Fruit fly (Drosophila melanogaster) whole organism, embryonic: ENCODE data around the gene Phae1.

Experiments used
- CG9876 ChIP-seq: fragments of 200-800 bp; sonication (Bioruptor generic); optimal IDR thresholded peaks from 2 replicates; lab custom pipeline; 2016; ENCODE audit warnings: missing biosample characterization, missing genetic modification characterization
- D ChIP-seq, 2 experiments: fragments of 200-800 bp in 1 of 2; fragments of >200 bp in 1 of 2; sonication (Bioruptor generic) in 1 of 2; optimal IDR thresholded peaks; 2 replicates in 1 of 2; 3 replicates in 1 of 2; lab custom pipeline; 2017; ENCODE audit warnings: mild to moderate bottlenecking in 1 of 2, missing biosample characterization in 1 of 2, missing genetic modification characterization in 1 of 2, missing genetic modification reagents in 1 of 2
- Hr78 ChIP-seq, 2 experiments: fragments of 200-800 bp in 1 of 2; fragments of >200 bp in 1 of 2; sonication (Bioruptor generic) in 1 of 2; optimal IDR thresholded peaks; 2 replicates each; lab custom pipeline; 2017 to 2019; ENCODE audit warnings: missing biosample characterization in 2 of 2, missing genetic modification characterization in 2 of 2, mild to moderate bottlenecking in 1 of 2, moderate library complexity in 1 of 2
- caup ChIP-seq: fragments of 200-800 bp; sonication (Bioruptor generic); optimal IDR thresholded peaks from 3 replicates; lab custom pipeline; 2017; ENCODE audit warnings: missing biosample characterization, mild to moderate bottlenecking, missing genetic modification characterization, moderate library complexity; ENCODE audit not compliant: severe bottlenecking
- dimm ChIP-seq: fragments of 200-800 bp; sonication (Bioruptor generic); IDR thresholded peaks from 2 replicates; pipeline ENCODE4 v1.3.6; 2022; ENCODE audit warnings: missing biosample characterization, missing genetic modification characterization
- pan ChIP-seq, 4 experiments: fragments of >200 bp in 3 of 4; fragments of 200-800 bp in 1 of 4; sonication (Bioruptor generic) in 1 of 4; optimal IDR thresholded peaks in 3 of 4; IDR thresholded peaks in 1 of 4; 2 replicates each; pipeline versions ENCODE4 v1.3.6 to Lab custom; 2017 to 2022; ENCODE audit warnings: missing biosample characterization in 2 of 4, missing genetic modification characterization in 2 of 4, mixed read lengths in 1 of 4

DNA sequence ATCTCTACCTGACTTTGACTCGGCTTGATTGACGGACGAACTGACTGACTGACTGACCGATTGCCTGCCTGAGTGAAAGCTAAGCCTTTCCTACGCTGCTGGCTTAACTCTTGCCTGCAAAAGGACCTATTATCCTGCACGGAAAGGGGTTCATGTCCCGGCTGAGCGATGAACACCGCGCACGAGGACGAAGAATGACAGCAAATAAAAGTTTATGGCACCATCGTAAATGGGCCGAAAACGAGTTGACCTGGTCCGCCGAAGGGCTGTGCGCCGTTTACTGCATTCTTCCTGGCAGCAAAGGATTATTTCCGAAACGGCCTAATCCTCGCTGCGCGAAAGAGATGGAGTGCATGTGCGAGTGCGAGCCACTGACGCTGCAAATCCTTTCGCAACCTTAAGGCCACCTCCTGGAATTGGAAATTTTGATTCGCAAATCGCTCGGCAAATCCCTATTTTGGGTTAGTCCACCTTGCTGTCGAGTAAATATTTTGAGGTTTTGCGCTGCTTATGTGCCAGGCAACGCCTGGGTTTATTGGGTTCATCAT, 28.0 kb upstream of the Phae1 start:
- TF ChIP-seq pan (optimal IDR thresholded peaks at IDR 0.05; lab: Kevin White, UChicago) (no peak), pan (GFP tag; optimal IDR thresholded peaks at IDR 0.05 in 1 of 2, IDR thresholded peaks at IDR 0.05 in 1 of 2) (no peak), Hr78 (GFP tag; optimal IDR thresholded peaks at IDR 0.05; lab: Kevin White, UChicago) (no peak), CG9876 (GFP tag; lab: Kevin White, UChicago) (no peak), D (optimal IDR thresholded peaks at IDR 0.05; lab: Kevin White, UChicago) (no peak), D (GFP tag; optimal IDR thresholded peaks at IDR 0.05; lab: Kevin White, UChicago) (no peak), dimm (GFP tag; lab: Robert Waterston, UW) (no peak), caup (GFP tag; lab: Kevin White, UChicago) (no peak)
